Fruit fly (Drosophila melanogaster) whole organism, embryonic: Measurements from ENCODE around the gene CG11000.
A peak's percentile ranks its signal among the peaks of the same experiment; 100 is the strongest.

Experiments used
- Ada2b ChIP-seq: fragments of 200-800 bp; sonication (Bioruptor generic); IDR thresholded peaks from 2 replicates; pipeline ENCODE4 v1.3.6; 2022; ENCODE audit warnings: missing biosample characterization, missing genetic modification characterization
- Aef1 ChIP-seq: fragments of 200-800 bp; sonication (Bioruptor generic); IDR thresholded peaks from 3 replicates; pipeline ENCODE4 v1.3.6; 2022; ENCODE audit warnings: missing biosample characterization, missing genetic modification characterization
- Asciz ChIP-seq: fragments of 200-800 bp; sonication (Bioruptor generic); optimal IDR thresholded peaks from 2 replicates; lab custom pipeline; 2017; ENCODE audit warnings: missing biosample characterization, mild to moderate bottlenecking, missing genetic modification characterization, missing genetic modification reagents
- Bteb2 ChIP-seq: fragments of 200-800 bp; sonication (Bioruptor generic); optimal IDR thresholded peaks from 2 replicates; lab custom pipeline; 2016; ENCODE audit warnings: missing biosample characterization, missing genetic modification characterization
- CG10979 ChIP-seq: fragments of 200-800 bp; sonication (Bioruptor generic); optimal IDR thresholded peaks from 2 replicates; lab custom pipeline; 2018; ENCODE audit warnings: missing biosample characterization, mild to moderate bottlenecking, missing genetic modification characterization, moderate library complexity
- CG11723 ChIP-seq: fragments of 200-800 bp; sonication (Bioruptor generic); optimal IDR thresholded peaks from 2 replicates; lab custom pipeline; 2017; ENCODE audit warnings: missing biosample characterization, mild to moderate bottlenecking, missing genetic modification characterization
- CG12391 ChIP-seq: fragments of 200-800 bp; sonication (Bioruptor generic); optimal IDR thresholded peaks from 3 replicates; lab custom pipeline; 2018; ENCODE audit warnings: missing biosample characterization, mild to moderate bottlenecking, missing genetic modification characterization, moderate library complexity
- CG13123 ChIP-seq: fragments of 200-800 bp; sonication (Bioruptor generic); optimal IDR thresholded peaks from 2 replicates; lab custom pipeline; 2016; ENCODE audit warnings: missing biosample characterization, missing genetic modification characterization
- CG13287 ChIP-seq: fragments of 200-800 bp; sonication (Bioruptor generic); IDR thresholded peaks from 2 replicates; pipeline ENCODE4 v1.3.6; 2022; ENCODE audit warnings: missing biosample characterization, missing genetic modification characterization; ENCODE audit not compliant: partially characterized antibody
- CG13624 ChIP-seq: fragments of 200-800 bp; sonication (Bioruptor generic); optimal IDR thresholded peaks from 2 replicates; lab custom pipeline; 2016; ENCODE audit warnings: missing biosample characterization, missing genetic modification characterization
- CG14014 ChIP-seq: fragments of 200-800 bp; sonication (Bioruptor generic); IDR thresholded peaks from 2 replicates; pipeline ENCODE4 v1.3.6; 2022; ENCODE audit warnings: missing biosample characterization, missing genetic modification characterization
- CG14710 ChIP-seq: fragments of 200-800 bp; sonication (Bioruptor generic); optimal IDR thresholded peaks from 3 replicates; lab custom pipeline; 2019; ENCODE audit warnings: missing biosample characterization, mild to moderate bottlenecking, missing genetic modification characterization, moderate library complexity
- CG16779 ChIP-seq: fragments of 200-800 bp; sonication (Bioruptor generic); IDR thresholded peaks from 2 replicates; pipeline ENCODE4 v1.3.6; 2022; ENCODE audit warnings: missing biosample characterization, missing genetic modification characterization
- CG30020 ChIP-seq: fragments of 200-800 bp; optimal IDR thresholded peaks from 2 replicates; lab custom pipeline; 2019; ENCODE audit warnings: missing biosample characterization, mild to moderate bottlenecking, missing genetic modification characterization, moderate library complexity
- CG33213 ChIP-seq: fragments of 200-800 bp; sonication (Bioruptor generic); optimal IDR thresholded peaks from 3 replicates; lab custom pipeline; 2016; ENCODE audit warnings: missing biosample characterization, missing genetic modification characterization
- CG5180 ChIP-seq: fragments of 200-800 bp; sonication (Bioruptor generic); optimal IDR thresholded peaks from 3 replicates; lab custom pipeline; 2017; ENCODE audit warnings: missing biosample characterization, missing genetic modification characterization, mild to moderate bottlenecking, moderate library complexity, missing genetic modification reagents
- CG5953 ChIP-seq: fragments of 200-800 bp; sonication (Bioruptor generic); IDR thresholded peaks from 2 replicates; pipeline ENCODE4 v1.3.6; 2022; ENCODE audit warnings: missing biosample characterization, missing genetic modification characterization
- CG6689 ChIP-seq: fragments of 200-800 bp; sonication (Bioruptor generic); IDR thresholded peaks from 2 replicates; pipeline ENCODE4 v1.3.6; 2022; ENCODE audit warnings: missing biosample characterization, missing genetic modification characterization
- CG6765 ChIP-seq: fragments of 200-800 bp; sonication (Bioruptor generic); optimal IDR thresholded peaks from 3 replicates; lab custom pipeline; 2017; ENCODE audit warnings: missing biosample characterization, mild to moderate bottlenecking, missing genetic modification characterization
- CG9797 ChIP-seq: fragments of 200-800 bp; sonication (Bioruptor generic); optimal IDR thresholded peaks from 3 replicates; lab custom pipeline; 2018; ENCODE audit warnings: missing biosample characterization, mild to moderate bottlenecking, missing genetic modification characterization
- CG9817 ChIP-seq: fragments of 200-800 bp; sonication (Bioruptor generic); optimal IDR thresholded peaks from 2 replicates; lab custom pipeline; 2018; ENCODE audit warnings: missing biosample characterization, mild to moderate bottlenecking, missing genetic modification characterization, moderate library complexity
- CrebB ChIP-seq: fragments of 200-800 bp; sonication (Bioruptor generic); optimal IDR thresholded peaks from 3 replicates; lab custom pipeline; 2018; ENCODE audit warnings: missing biosample characterization, mild to moderate bottlenecking, missing genetic modification characterization
- HLH54F ChIP-seq: fragments of 200-800 bp; sonication (Bioruptor generic); optimal IDR thresholded peaks from 3 replicates; lab custom pipeline; 2016; ENCODE audit warnings: missing biosample characterization, missing genetic modification characterization
- HLHmδ ChIP-seq: fragments of 200-800 bp; sonication (Bioruptor generic); optimal IDR thresholded peaks from 2 replicates; lab custom pipeline; 2018; ENCODE audit warnings: missing biosample characterization, mild to moderate bottlenecking, missing genetic modification characterization, moderate library complexity
- Hr39 ChIP-seq: fragments of >200 bp; optimal IDR thresholded peaks from 2 replicates; lab custom pipeline; 2017
- Hr51 ChIP-seq, 2 experiments: fragments of 200-800 bp; sonication (Bioruptor generic); optimal IDR thresholded peaks; 2 replicates in 1 of 2; 3 replicates in 1 of 2; lab custom pipeline; 2016 to 2018; ENCODE audit warnings: missing biosample characterization in 2 of 2, missing genetic modification characterization in 2 of 2, mild to moderate bottlenecking in 1 of 2, moderate library complexity in 1 of 2
- Mad ChIP-seq: fragments of 200-800 bp; sonication (Bioruptor generic); optimal IDR thresholded peaks from 2 replicates; lab custom pipeline; 2016; ENCODE audit warnings: missing biosample characterization, missing genetic modification characterization
- PHDP ChIP-seq: fragments of 200-800 bp; sonication (Bioruptor generic); optimal IDR thresholded peaks from 3 replicates; lab custom pipeline; 2018; ENCODE audit warnings: missing biosample characterization, mild to moderate bottlenecking, missing genetic modification characterization, moderate library complexity
- Ravus ChIP-seq: fragments of 200-800 bp; sonication (Bioruptor generic); IDR thresholded peaks from 2 replicates; pipeline ENCODE4 v1.3.6; 2022; ENCODE audit warnings: missing biosample characterization, missing genetic modification characterization
- Scr ChIP-seq: fragments of 200-800 bp; sonication (Bioruptor generic); IDR thresholded peaks from 2 replicates; pipeline ENCODE4 v1.3.6; 2022; ENCODE audit warnings: missing biosample characterization, missing genetic modification characterization; ENCODE audit not compliant: partially characterized antibody
- Xbp1 ChIP-seq: fragments of 200-800 bp; sonication (Bioruptor generic); optimal IDR thresholded peaks from 3 replicates; lab custom pipeline; 2016; ENCODE audit warnings: missing biosample characterization, mild to moderate bottlenecking, missing genetic modification characterization
- ac ChIP-seq: fragments of 200-800 bp; sonication (Bioruptor generic); optimal IDR thresholded peaks from 3 replicates; lab custom pipeline; 2017; ENCODE audit warnings: missing biosample characterization, mild to moderate bottlenecking, missing genetic modification characterization
- ase ChIP-seq: fragments of 200-800 bp; sonication (Bioruptor generic); IDR thresholded peaks from 3 replicates; pipeline ENCODE4 v1.3.6; 2022; ENCODE audit warnings: missing biosample characterization, missing genetic modification characterization
- bbx ChIP-seq: fragments of 200-800 bp; sonication (Bioruptor generic); IDR thresholded peaks from 2 replicates; pipeline ENCODE4 v1.3.6; 2022; ENCODE audit warnings: missing biosample characterization, missing genetic modification characterization; ENCODE audit not compliant: partially characterized antibody
- btn ChIP-seq: fragments of 200-800 bp; sonication (Bioruptor generic); optimal IDR thresholded peaks from 2 replicates; lab custom pipeline; 2016; ENCODE audit warnings: missing biosample characterization, missing genetic modification characterization
- cg ChIP-seq: fragments of 200-800 bp; sonication (Bioruptor generic); optimal IDR thresholded peaks from 3 replicates; lab custom pipeline; 2019; ENCODE audit warnings: missing biosample characterization, mild to moderate bottlenecking, missing genetic modification characterization, moderate library complexity
- corto ChIP-seq: fragments of 200-800 bp; sonication (Bioruptor generic); optimal IDR thresholded peaks from 2 replicates; lab custom pipeline; 2016; ENCODE audit warnings: missing biosample characterization, mild to moderate bottlenecking, missing genetic modification characterization, moderate library complexity
- croc ChIP-seq: fragments of 200-800 bp; sonication (Bioruptor generic); conservative IDR thresholded peaks from 3 replicates; pipeline ENCODE4 v1.3.6; 2022; ENCODE audit warnings: missing biosample characterization, missing genetic modification characterization
- dm ChIP-seq: fragments of 200-800 bp; sonication (Bioruptor generic); optimal IDR thresholded peaks from 3 replicates; lab custom pipeline; 2016; ENCODE audit warnings: missing biosample characterization, missing genetic modification characterization
- ems ChIP-seq: fragments of 200-800 bp; sonication (Bioruptor generic); optimal IDR thresholded peaks from 3 replicates; lab custom pipeline; 2016; ENCODE audit warnings: missing biosample characterization, missing genetic modification characterization
- esg ChIP-seq: fragments of 200-800 bp; sonication (Bioruptor generic); conservative IDR thresholded peaks from 2 replicates; pipeline ENCODE4 v1.3.6; 2022; ENCODE audit warnings: missing biosample characterization, missing genetic modification characterization
- gcm2 ChIP-seq: fragments of 200-800 bp; sonication (Bioruptor generic); optimal IDR thresholded peaks from 2 replicates; lab custom pipeline; 2016; ENCODE audit warnings: missing biosample characterization, missing genetic modification characterization
- hkb ChIP-seq, 2 experiments: fragments of 200-800 bp in 1 of 2; fragments of >200 bp in 1 of 2; sonication (Bioruptor generic) in 1 of 2; IDR thresholded peaks in 1 of 2; optimal IDR thresholded peaks in 1 of 2; 2 replicates each; pipeline versions ENCODE4 v1.3.6 to Lab custom; 2017 to 2022; ENCODE audit warnings: missing biosample characterization in 1 of 2, missing genetic modification characterization in 1 of 2
- ind ChIP-seq: fragments of 200-800 bp; sonication (Bioruptor generic); optimal IDR thresholded peaks from 3 replicates; lab custom pipeline; 2016; ENCODE audit warnings: missing biosample characterization, missing genetic modification characterization
- lilli ChIP-seq: fragments of 200-800 bp; sonication (Bioruptor generic); optimal IDR thresholded peaks from 3 replicates; lab custom pipeline; 2016; ENCODE audit warnings: missing biosample characterization, missing genetic modification characterization
- org-1 ChIP-seq: fragments of 200-800 bp; sonication (Bioruptor generic); optimal IDR thresholded peaks from 2 replicates; lab custom pipeline; 2017; ENCODE audit warnings: missing biosample characterization, missing genetic modification characterization
- schlank ChIP-seq: fragments of 200-800 bp; sonication (Bioruptor generic); optimal IDR thresholded peaks from 2 replicates; lab custom pipeline; 2018; ENCODE audit warnings: missing biosample characterization, mild to moderate bottlenecking, missing genetic modification characterization
- sisA ChIP-seq: fragments of 200-800 bp; sonication (Bioruptor generic); IDR thresholded peaks from 2 replicates; pipeline ENCODE4 v1.3.6; 2022; ENCODE audit warnings: missing biosample characterization, missing genetic modification characterization
- sna ChIP-seq: fragments of 200-800 bp; sonication (Bioruptor generic); IDR thresholded peaks from 2 replicates; pipeline ENCODE4 v1.3.6; 2022; ENCODE audit warnings: missing biosample characterization, missing genetic modification characterization; ENCODE audit not compliant: partially characterized antibody
- tgo ChIP-seq: fragments of 200-800 bp; sonication (Bioruptor generic); IDR thresholded peaks from 3 replicates; pipeline ENCODE4 v1.3.6; 2022; ENCODE audit warnings: missing biosample characterization, missing genetic modification characterization

CG11000 gene

dm6 chr3R:5824456-5824855, 22.3 kb downstream of the CG11000 start, which contains the start of the genes Sec20 and dgrn (continued):
- TF ChIP-seq CG5180, result no peak
- peak; percentile 6 for TF ChIP-seq CrebB (tag; lab: Kevin White, UChicago)
- TF ChIP-seq org-1 (GFP tag; lab: Kevin White, UChicago), result no peak
- TF ChIP-seq CG9817 (tag; lab: Kevin White, UChicago), result peak; percentile 66
- peak; percentile 52; the same call in 2 of the 3 replicates for TF ChIP-seq Aef1 (GFP tag; lab: Robert Waterston, UW)
- no peak for TF ChIP-seq croc (GFP tag; lab: Robert Waterston, UW)
- no peak for TF ChIP-seq ac (GFP tag; lab: Kevin White, UChicago)
- TF ChIP-seq CG33213 (GFP tag; lab: Kevin White, UChicago), result peak; percentile 20
- TF ChIP-seq HLH54F (GFP tag; lab: Kevin White, UChicago), result peak; percentile 23
- TF ChIP-seq dm, result peak; percentile 48
- TF ChIP-seq CG10979 (tag; lab: Kevin White, UChicago), result peak; percentile 64
- TF ChIP-seq CG6765 (GFP tag; lab: Kevin White, UChicago), result peak; percentile 9
- TF ChIP-seq Xbp1 (GFP tag; lab: Kevin White, UChicago), result peak; percentile 82
- TF ChIP-seq HLHmδ, result no peak
- TF ChIP-seq Bteb2, result peak; percentile 18
- peak; percentile 48 for TF ChIP-seq CG13123
- peak; percentile 19 for TF ChIP-seq CG11723 (GFP tag; lab: Kevin White, UChicago)
- TF ChIP-seq PHDP (tag; lab: Kevin White, UChicago), result peak; percentile 77
- no peak for TF ChIP-seq CG16779
- TF ChIP-seq bbx (GFP tag; lab: Robert Waterston, UW), result peak; percentile 94
- peak; percentile 40 to 55 for TF ChIP-seq Hr51 (GFP tag; optimal IDR thresholded peaks at IDR 0.05; lab: Kevin White, UChicago)
- peak; percentile 25 for TF ChIP-seq CG13624 (GFP tag; lab: Kevin White, UChicago)
- TF ChIP-seq Ada2b, result peak; percentile 33; the same call in 1 of the 2 replicates
- TF ChIP-seq sisA (GFP tag; lab: Robert Waterston, UW), result peak; percentile 60
- peak; percentile 89 for TF ChIP-seq CG14710 (tag; lab: Kevin White, UChicago)
- TF ChIP-seq ind (GFP tag; lab: Kevin White, UChicago), result peak; percentile 70
- TF ChIP-seq gcm2 (GFP tag; lab: Kevin White, UChicago), result no peak
- TF ChIP-seq Scr (GFP tag; lab: Robert Waterston, UW), result peak; percentile 97
- 0 out of 2 replicates have a peak, but pooled peaks have one; percentile 37 for TF ChIP-seq esg
- TF ChIP-seq CG30020 (tag; lab: Kevin White, UChicago), result peak; percentile 78
- TF ChIP-seq CG9797 (GFP tag; lab: Kevin White, UChicago), result peak; percentile 29
- TF ChIP-seq Hr39 (lab: Kevin White, UChicago), result no peak
- peak; percentile 63 for TF ChIP-seq corto (GFP tag; lab: Kevin White, UChicago)
- peak; percentile 95 for TF ChIP-seq CG13287
- peak; percentile 76 for TF ChIP-seq lilli (GFP tag; lab: Kevin White, UChicago)
- TF ChIP-seq sna (GFP tag; lab: Robert Waterston, UW), result peak; percentile 95
- no peak for TF ChIP-seq cg
- no peak for TF ChIP-seq Ravus (GFP tag; lab: Robert Waterston, UW)
- TF ChIP-seq Mad, result peak; percentile 48
- no peak for TF ChIP-seq schlank (tag; lab: Kevin White, UChicago)
- peak; percentile 51 for TF ChIP-seq tgo (GFP tag; lab: Robert Waterston, UW)
- TF ChIP-seq hkb (optimal IDR thresholded peaks at IDR 0.05; lab: Kevin White, UChicago), result no peak
- TF ChIP-seq hkb (GFP tag; IDR thresholded peaks at IDR 0.05; lab: Robert Waterston, UW), result peak; percentile 46; the same call in 1 of the 2 replicates
- TF ChIP-seq CG5953 (GFP tag; lab: Robert Waterston, UW), result 0 out of 2 replicates have a peak, but pooled peaks have one; percentile 15
- peak; percentile 88 for TF ChIP-seq CG12391 (tag; lab: Kevin White, UChicago)
- TF ChIP-seq CG14014 (GFP tag; lab: Robert Waterston, UW), result peak; percentile 43
- no peak for TF ChIP-seq btn (GFP tag; lab: Kevin White, UChicago)
- TF ChIP-seq CG6689 (GFP tag; lab: Robert Waterston, UW), result peak; percentile 47; the same call in 1 of the 2 replicates
- no peak for TF ChIP-seq Asciz (GFP tag; lab: Kevin White, UChicago)
- TF ChIP-seq ase (GFP tag; lab: Robert Waterston, UW), result no peak; the same call in 2 of the 3 replicates
- TF ChIP-seq ems, result peak; percentile 59
